Fruit fly (Drosophila melanogaster) whole organism: ENCODE results near the gene sun.

Experiments
- Dll ChIP-seq: fragments of >200 bp; optimal IDR thresholded peaks from 2 replicates; lab custom pipeline; 2017
- pan ChIP-seq: fragments of >200 bp; optimal IDR thresholded peaks from 2 replicates; lab custom pipeline; 2017
- psq ChIP-seq: fragments of >200 bp; optimal IDR thresholded peaks from 2 replicates; lab custom pipeline; 2017
- usp ChIP-seq: fragments of >200 bp; optimal IDR thresholded peaks from 2 replicates; lab custom pipeline; 2017; ENCODE audit warnings: missing biosample characterization, missing genetic modification characterization, mixed read lengths

DNA sequence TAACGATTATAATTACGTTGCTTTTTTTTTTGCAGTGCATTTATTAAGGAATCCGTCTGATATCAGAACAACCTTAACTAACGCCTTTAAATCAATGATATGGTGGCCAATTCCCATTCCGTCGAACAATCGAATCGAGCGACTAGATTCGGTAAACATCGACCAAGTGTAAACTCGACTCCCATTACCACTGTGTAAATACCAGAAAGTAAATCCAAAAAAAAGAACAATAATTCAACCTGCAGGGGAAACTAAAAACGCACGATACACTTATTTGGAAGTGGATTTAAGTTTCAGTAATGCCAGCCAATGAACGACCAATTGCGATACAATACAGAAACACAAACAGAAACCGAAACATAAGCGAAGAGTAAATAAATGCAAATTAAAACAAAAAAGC lies 43.5 kb downstream of the sun start:
- TF ChIP-seq Dll, result no peak
- no peak for TF ChIP-seq pan (lab: Kevin White, UChicago)
- TF ChIP-seq psq (lab: Kevin White, UChicago), result no peak
- no peak for TF ChIP-seq usp (GFP tag; lab: Kevin White, UChicago)
